Worm (Caenorhabditis elegans): ENCODE results near the gene asp-5.

asp-5 gene

ce11 chrV:8247311-8248105, 24.7 kb upstream of the asp-5 start (continued):
- TF ChIP-seq hmg-1.1 (GFP tag; IDR thresholded peaks at IDR 0.05) (0 out of 2 replicates have a peak, but pooled peaks have one; percentile 20), daf-16 (GFP tag; optimal IDR thresholded peaks at IDR 0.05) (peak; percentile 12 to 78), daf-16 (tag; optimal IDR thresholded peaks at IDR 0.05) (peak; percentile 86), cey-2 (tag; optimal IDR thresholded peaks at IDR 0.05; ENCODE audit: borderline replicate concordance, insufficient read depth) (no peak), daf-12 (tag; optimal IDR thresholded peaks at IDR 0.05) (no peak), ctbp-1 (GFP tag; IDR thresholded peaks at IDR 0.05) (no peak), nhr-48 (tag; optimal IDR thresholded peaks at IDR 0.05) (peak; percentile 73), nhr-28 (tag; optimal IDR thresholded peaks at IDR 0.05) (no peak), unc-39 (tag; optimal IDR thresholded peaks at IDR 0.05) (no peak), dmd-8 (GFP tag; IDR thresholded peaks at IDR 0.05) (peak; percentile 56; the same call in 1 of the 2 replicates), mdt-29 (GFP tag; IDR thresholded peaks at IDR 0.05) (peak; percentile 9; the same call in 1 of the 2 replicates), ceh-44 (GFP tag; IDR thresholded peaks at IDR 0.05) (peak; percentile 62; the same call in 1 of the 2 replicates), lim-7 (GFP tag; IDR thresholded peaks at IDR 0.05) (0 out of 2 replicates have a peak, but pooled peaks have one; percentile 43), lsy-2 (tag; optimal IDR thresholded peaks at IDR 0.05) (peak in 1 of 2 experiments; percentile 65), nhr-111 (GFP tag; optimal IDR thresholded peaks at IDR 0.05) (peak; percentile 54), set-16 (GFP tag; IDR thresholded peaks at IDR 0.05) (no peak), zag-1 (tag; optimal IDR thresholded peaks at IDR 0.05) (no peak), zfp-3 (GFP tag; conservative IDR thresholded peaks at IDR 0.05) (no peak), rbr-2 (tag; optimal IDR thresholded peaks at IDR 0.05) (peak; percentile 56), pha-4 (GFP tag; IDR thresholded peaks at IDR 0.05) (peak; percentile 57; the same call in 1 of the 2 replicates), pha-4 (tag; optimal IDR thresholded peaks at IDR 0.05) (no peak), aly-2 (tag; optimal IDR thresholded peaks at IDR 0.05) (no peak), D1046.2 (GFP tag; IDR thresholded peaks at IDR 0.05) (no peak), T26A8.4 (GFP tag; IDR thresholded peaks at IDR 0.05) (peak; percentile 92), hlh-30 (tag; optimal IDR thresholded peaks at IDR 0.05; ENCODE audit: insufficient read depth) (peak; percentile 48), zip-11 (GFP tag; IDR thresholded peaks at IDR 0.05) (no peak), hlh-11 (tag; optimal IDR thresholded peaks at IDR 0.05) (peak; percentile 79), fos-1 (tag; optimal IDR thresholded peaks at IDR 0.05) (no peak), Y75B8A.6 (GFP tag; IDR thresholded peaks at IDR 0.05) (no peak), egl-43 (GFP tag; IDR thresholded peaks at IDR 0.05) (no peak; the same call in none of the 2 replicates), F26F4.8 (GFP tag; conservative IDR thresholded peaks at IDR 0.05) (0 out of 2 replicates have a peak, but pooled peaks have one; percentile 33), F37D6.2 (tag; optimal IDR thresholded peaks at IDR 0.05) (no peak), ceh-20 (GFP tag; IDR thresholded peaks at IDR 0.05) (peak; percentile 24; the same call in 1 of the 2 replicates), F10B5.3 (tag; optimal IDR thresholded peaks at IDR 0.05) (peak; percentile 69), zip-2 (tag; optimal IDR thresholded peaks at IDR 0.05) (peak; percentile 25), zfp-2 (tag; optimal IDR thresholded peaks at IDR 0.05) (no peak), saeg-2 (GFP tag; IDR thresholded peaks at IDR 0.05) (no peak), ceh-82 (tag; optimal IDR thresholded peaks at IDR 0.05) (no peak), attf-4 (tag; optimal IDR thresholded peaks at IDR 0.05) (no peak), lin-39 (tag; optimal IDR thresholded peaks at IDR 0.05) (no peak), F49E8.2 (tag; optimal IDR thresholded peaks at IDR 0.05; ENCODE audit: borderline replicate concordance) (peak; percentile 92), daf-8 (GFP tag; IDR thresholded peaks at IDR 0.05) (no peak), Y105C5A.15 (GFP tag; IDR thresholded peaks at IDR 0.05) (no peak), mdl-1 (tag; optimal IDR thresholded peaks at IDR 0.05) (no peak), ces-1 (GFP tag; optimal IDR thresholded peaks at IDR 0.05) (no peak), nhr-77 (tag; optimal IDR thresholded peaks at IDR 0.05) (no peak), nhr-41 (GFP tag; IDR thresholded peaks at IDR 0.05) (peak; percentile 46; the same call in 1 of the 2 replicates), T20F7.1 (GFP tag; optimal IDR thresholded peaks at IDR 0.05) (peak; percentile 53), arid-1 (GFP tag; conservative IDR thresholded peaks at IDR 0.05) (peak; percentile 36; the same call in 1 of the 2 replicates)
